Fruit fly (Drosophila melanogaster) whole organism, embryonic: ENCODE measurements around the gene CG11367.

ENCODE experiments used
- Aef1 ChIP-seq: fragments of 200-800 bp; sonication (Bioruptor generic); IDR thresholded peaks from 3 replicates; pipeline ENCODE4 v1.3.6; 2022; ENCODE audit warnings: missing biosample characterization, missing genetic modification characterization
- Atf3 ChIP-seq: fragments of 200-800 bp; sonication (Bioruptor generic); optimal IDR thresholded peaks from 3 replicates; lab custom pipeline; 2016; ENCODE audit warnings: missing biosample characterization, missing genetic modification characterization
- BtbVII ChIP-seq: fragments of 200-800 bp; sonication (Bioruptor generic); optimal IDR thresholded peaks from 3 replicates; lab custom pipeline; 2017; ENCODE audit warnings: missing biosample characterization, mild to moderate bottlenecking, missing genetic modification characterization
- CG10366 ChIP-seq: fragments of 200-800 bp; sonication (Bioruptor generic); IDR thresholded peaks from 2 replicates; pipeline ENCODE4 v1.3.6; 2022; ENCODE audit warnings: missing biosample characterization, missing genetic modification characterization
- CG11247 ChIP-seq: fragments of 200-800 bp; sonication (Bioruptor generic); IDR thresholded peaks from 2 replicates; pipeline ENCODE4 v1.3.6; 2022; ENCODE audit warnings: missing biosample characterization, missing genetic modification characterization
- CG12071 ChIP-seq: fragments of 200-800 bp; sonication (Bioruptor generic); optimal IDR thresholded peaks from 3 replicates; lab custom pipeline; 2018; ENCODE audit warnings: missing biosample characterization, mild to moderate bottlenecking, missing genetic modification characterization
- CG12299 ChIP-seq: fragments of 200-800 bp; sonication (Bioruptor generic); optimal IDR thresholded peaks from 2 replicates; lab custom pipeline; 2018; ENCODE audit warnings: missing biosample characterization, mild to moderate bottlenecking, missing genetic modification characterization
- CG1603 ChIP-seq: fragments of 200-800 bp; sonication (Bioruptor generic); optimal IDR thresholded peaks from 2 replicates; lab custom pipeline; 2019; ENCODE audit warnings: missing biosample characterization, mild to moderate bottlenecking, missing genetic modification characterization, moderate library complexity
- CG16863 ChIP-seq: fragments of 200-800 bp; sonication (Bioruptor generic); optimal IDR thresholded peaks from 3 replicates; lab custom pipeline; 2016; ENCODE audit warnings: missing biosample characterization, missing genetic modification characterization
- CG17359 ChIP-seq: fragments of 200-800 bp; sonication (Bioruptor generic); optimal IDR thresholded peaks from 3 replicates; lab custom pipeline; 2018; ENCODE audit warnings: missing biosample characterization, mild to moderate bottlenecking, missing genetic modification characterization, moderate library complexity
- CG18476 ChIP-seq: fragments of 200-800 bp; sonication (Bioruptor generic); optimal IDR thresholded peaks from 2 replicates; lab custom pipeline; 2016; ENCODE audit warnings: missing biosample characterization, mild to moderate bottlenecking, missing genetic modification characterization
- CG2129 ChIP-seq: fragments of 200-800 bp; sonication (Bioruptor generic); IDR thresholded peaks from 2 replicates; pipeline ENCODE4 v1.3.6; 2022; ENCODE audit warnings: missing biosample characterization, missing genetic modification characterization; ENCODE audit not compliant: partially characterized antibody
- CG33557 ChIP-seq: fragments of 200-800 bp; sonication (Bioruptor generic); optimal IDR thresholded peaks from 2 replicates; lab custom pipeline; 2019; ENCODE audit warnings: missing biosample characterization, mild to moderate bottlenecking, missing genetic modification characterization, moderate library complexity
- CG3995 ChIP-seq: fragments of 200-800 bp; sonication (Bioruptor generic); optimal IDR thresholded peaks from 3 replicates; lab custom pipeline; 2016; ENCODE audit warnings: missing biosample characterization, missing genetic modification characterization
- CG5953 ChIP-seq: fragments of 200-800 bp; sonication (Bioruptor generic); IDR thresholded peaks from 2 replicates; pipeline ENCODE4 v1.3.6; 2022; ENCODE audit warnings: missing biosample characterization, missing genetic modification characterization
- CG6272 ChIP-seq: fragments of 200-800 bp; sonication (Bioruptor generic); IDR thresholded peaks from 2 replicates; pipeline ENCODE4 v1.3.6; 2022; ENCODE audit warnings: missing biosample characterization, missing genetic modification characterization
- CG6813 ChIP-seq: fragments of 200-800 bp; sonication (Bioruptor generic); optimal IDR thresholded peaks from 2 replicates; lab custom pipeline; 2017; ENCODE audit warnings: missing biosample characterization, missing genetic modification characterization, mild to moderate bottlenecking, moderate library complexity, missing genetic modification reagents
- CG7745 ChIP-seq: fragments of 200-800 bp; sonication (Bioruptor generic); optimal IDR thresholded peaks from 2 replicates; lab custom pipeline; 2018; ENCODE audit warnings: missing biosample characterization, mild to moderate bottlenecking, missing genetic modification characterization, moderate library complexity
- CG8924 ChIP-seq: fragments of 200-800 bp; optimal IDR thresholded peaks from 3 replicates; lab custom pipeline; 2019; ENCODE audit warnings: missing biosample characterization, mild to moderate bottlenecking, missing genetic modification characterization, moderate library complexity
- CG9817 ChIP-seq: fragments of 200-800 bp; sonication (Bioruptor generic); optimal IDR thresholded peaks from 2 replicates; lab custom pipeline; 2018; ENCODE audit warnings: missing biosample characterization, mild to moderate bottlenecking, missing genetic modification characterization, moderate library complexity
- Chrac-16 ChIP-seq: fragments of 200-800 bp; sonication (Bioruptor generic); optimal IDR thresholded peaks from 3 replicates; lab custom pipeline; 2016; ENCODE audit warnings: missing biosample characterization, missing genetic modification characterization
- CkIIα-i1 ChIP-seq: fragments of 200-800 bp; sonication (Bioruptor generic); IDR thresholded peaks from 2 replicates; pipeline ENCODE4 v1.3.6; 2022; ENCODE audit warnings: missing biosample characterization, missing genetic modification characterization
- Dfd ChIP-seq, 2 experiments: fragments of >200 bp; optimal IDR thresholded peaks; 2 replicates each; lab custom pipeline; 2017; ENCODE audit warnings: missing biosample characterization in 2 of 2, missing genetic modification characterization in 2 of 2
- ERR ChIP-seq: fragments of 200-800 bp; sonication (Bioruptor generic); optimal IDR thresholded peaks from 2 replicates; lab custom pipeline; 2016; ENCODE audit warnings: missing biosample characterization, missing genetic modification characterization
- Eip74EF ChIP-seq, 2 experiments: fragments of 200-800 bp in 1 of 2; fragments of >200 bp in 1 of 2; sonication (Bioruptor generic) in 1 of 2; optimal IDR thresholded peaks; 2 replicates each; lab custom pipeline; 2017 to 2019; ENCODE audit warnings: missing biosample characterization in 2 of 2, missing genetic modification characterization in 2 of 2, mild to moderate bottlenecking in 1 of 2, moderate library complexity in 1 of 2
- HmgD ChIP-seq: fragments of 200-800 bp; sonication (Bioruptor generic); optimal IDR thresholded peaks from 3 replicates; lab custom pipeline; 2016; ENCODE audit warnings: missing biosample characterization, missing genetic modification characterization
- Hr39 ChIP-seq: fragments of >200 bp; optimal IDR thresholded peaks from 2 replicates; lab custom pipeline; 2017
- Jarid2 ChIP-seq: fragments of 200-800 bp; sonication (Bioruptor generic); optimal IDR thresholded peaks from 3 replicates; lab custom pipeline; 2017; ENCODE audit warnings: mild to moderate bottlenecking, missing biosample characterization, missing genetic modification reagents, missing genetic modification characterization
- Lpt ChIP-seq: fragments of >200 bp; optimal IDR thresholded peaks from 2 replicates; lab custom pipeline; 2018; ENCODE audit warnings: missing biosample characterization, missing genetic modification characterization
- Mes4 ChIP-seq: fragments of 200-800 bp; sonication (Bioruptor generic); optimal IDR thresholded peaks from 2 replicates; lab custom pipeline; 2016; ENCODE audit warnings: missing biosample characterization, missing genetic modification characterization
- YL-1 ChIP-seq: fragments of 200-800 bp; sonication (Bioruptor generic); optimal IDR thresholded peaks from 3 replicates; lab custom pipeline; 2017; ENCODE audit warnings: missing biosample characterization, mild to moderate bottlenecking, missing genetic modification characterization
- abd-A ChIP-seq: fragments of 200-800 bp; sonication (Bioruptor generic); optimal IDR thresholded peaks from 3 replicates; lab custom pipeline; 2019; ENCODE audit warnings: missing biosample characterization, mild to moderate bottlenecking, missing genetic modification characterization, moderate library complexity
- caup ChIP-seq: fragments of 200-800 bp; sonication (Bioruptor generic); optimal IDR thresholded peaks from 3 replicates; lab custom pipeline; 2017; ENCODE audit warnings: missing biosample characterization, mild to moderate bottlenecking, missing genetic modification characterization, moderate library complexity; ENCODE audit not compliant: severe bottlenecking
- eyg ChIP-seq: fragments of 200-800 bp; sonication (Bioruptor generic); optimal IDR thresholded peaks from 3 replicates; lab custom pipeline; 2016; ENCODE audit warnings: missing biosample characterization, missing genetic modification characterization
- fd96Cb ChIP-seq: fragments of 200-800 bp; sonication (Bioruptor generic); optimal IDR thresholded peaks from 2 replicates; lab custom pipeline; 2018; ENCODE audit warnings: missing biosample characterization, mild to moderate bottlenecking, missing genetic modification characterization, moderate library complexity
- ftz-f1 ChIP-seq: fragments of 200-800 bp; sonication (Bioruptor generic); optimal IDR thresholded peaks from 2 replicates; lab custom pipeline; 2016; ENCODE audit warnings: missing biosample characterization, missing genetic modification characterization
- gem ChIP-seq: fragments of 200-800 bp; sonication (Bioruptor generic); optimal IDR thresholded peaks from 2 replicates; lab custom pipeline; 2019; ENCODE audit warnings: missing biosample characterization, mild to moderate bottlenecking, missing genetic modification characterization, moderate library complexity
- lbe ChIP-seq: fragments of 200-800 bp; sonication (Bioruptor generic); optimal IDR thresholded peaks from 2 replicates; lab custom pipeline; 2016; ENCODE audit warnings: missing biosample characterization, mild to moderate bottlenecking, missing genetic modification characterization
- mam ChIP-seq: fragments of 200-800 bp; sonication (Bioruptor generic); optimal IDR thresholded peaks from 3 replicates; lab custom pipeline; 2016; ENCODE audit warnings: missing biosample characterization, missing genetic modification characterization
- nmo ChIP-seq: fragments of 200-800 bp; sonication (Bioruptor generic); optimal IDR thresholded peaks from 2 replicates; lab custom pipeline; 2018; ENCODE audit warnings: missing biosample characterization, mild to moderate bottlenecking, missing genetic modification characterization, moderate library complexity
- odd ChIP-seq: fragments of 200-800 bp; sonication (Bioruptor generic); optimal IDR thresholded peaks from 2 replicates; lab custom pipeline; 2017; ENCODE audit warnings: missing biosample characterization, mild to moderate bottlenecking, missing genetic modification characterization
- peb ChIP-seq: fragments of 200-800 bp; sonication (Bioruptor generic); IDR thresholded peaks from 2 replicates; pipeline ENCODE4 v1.3.6; 2022; ENCODE audit warnings: missing biosample characterization, missing genetic modification characterization
- pnt ChIP-seq: fragments of 200-800 bp; sonication (Bioruptor generic); optimal IDR thresholded peaks from 3 replicates; lab custom pipeline; 2016; ENCODE audit warnings: missing biosample characterization, missing genetic modification characterization
- pros ChIP-seq: fragments of 200-800 bp; sonication (Bioruptor generic); optimal IDR thresholded peaks from 3 replicates; lab custom pipeline; 2019; ENCODE audit warnings: missing biosample characterization, mild to moderate bottlenecking, missing genetic modification characterization, moderate library complexity
- scrt ChIP-seq: fragments of 200-800 bp; sonication (Bioruptor generic); optimal IDR thresholded peaks from 2 replicates; lab custom pipeline; 2018; ENCODE audit warnings: missing biosample characterization, mild to moderate bottlenecking, missing genetic modification characterization, moderate library complexity
- sens ChIP-seq: fragments of 200-800 bp; sonication (Bioruptor generic); peaks from one replicate; lab custom pipeline; 2016; ENCODE audit warnings: missing biosample characterization, missing genetic modification characterization
- toy ChIP-seq: fragments of 200-800 bp; sonication (Bioruptor generic); IDR thresholded peaks from 2 replicates; pipeline ENCODE4 v1.3.6; 2022; ENCODE audit warnings: missing biosample characterization, missing genetic modification characterization
- usp ChIP-seq: fragments of >200 bp; optimal IDR thresholded peaks from 2 replicates; lab custom pipeline; 2017; ENCODE audit warnings: missing biosample characterization, missing genetic modification characterization
- z ChIP-seq: fragments of 200-800 bp; sonication (Bioruptor generic); IDR thresholded peaks from 3 replicates; pipeline ENCODE4 v1.3.6; 2022; ENCODE audit warnings: missing biosample characterization, missing genetic modification characterization

Gene CG11367

dm6 chr3L:22741389-22742120, 13.6 kb downstream of the CG11367 start, which contains the start of gene CG7369 (continued):
- TF ChIP-seq odd (peak; percentile 78), Mes4 (GFP tag; lab: Kevin White, UChicago) (no peak), YL-1 (GFP tag; lab: Kevin White, UChicago) (peak; percentile 74), fd96Cb (tag; lab: Kevin White, UChicago) (peak; percentile 67), CG6272 (GFP tag; lab: Robert Waterston, UW) (peak; percentile 75), sens (GFP tag; lab: Kevin White, UChicago) (peak; percentile 96), CG33557 (GFP tag; lab: Kevin White, UChicago) (peak; percentile 73), peb (peak; percentile 57; the same call in 1 of the 2 replicates), BtbVII (GFP tag; lab: Kevin White, UChicago) (peak; percentile 81), CG5953 (GFP tag; lab: Robert Waterston, UW) (peak; percentile 34; the same call in 1 of the 2 replicates), HmgD (GFP tag; lab: Kevin White, UChicago) (no peak), CG1603 (tag; lab: Kevin White, UChicago) (peak; percentile 30), Jarid2 (peak; percentile 55), usp (no peak), lbe (peak; percentile 92), ERR (peak; percentile 61), scrt (GFP tag; lab: Kevin White, UChicago) (peak; percentile 53), CG8924 (tag; lab: Kevin White, UChicago) (peak; percentile 86), CG7745 (no peak), Chrac-16 (peak; percentile 89), Aef1 (GFP tag; lab: Robert Waterston, UW) (peak; percentile 78), abd-A (tag; lab: Kevin White, UChicago) (no peak), ftz-f1 (GFP tag; lab: Kevin White, UChicago) (peak; percentile 34), nmo (GFP tag; lab: Kevin White, UChicago) (peak; percentile 89), z (GFP tag; lab: Robert Waterston, UW) (no peak), CG12299 (tag; lab: Kevin White, UChicago) (peak; percentile 54), CG10366 (GFP tag; lab: Robert Waterston, UW) (peak; percentile 75), CG6813 (no peak), CG9817 (peak; percentile 86), Hr39 (peak; percentile 58), gem (tag; lab: Kevin White, UChicago) (peak; percentile 85), CkIIα-i1 (GFP tag; lab: Robert Waterston, UW) (peak; percentile 56; the same call in 1 of the 2 replicates), CG3995 (peak; percentile 74), Eip74EF (GFP tag; optimal IDR thresholded peaks at IDR 0.05; lab: Kevin White, UChicago) (peak in 1 of 2 experiments; percentile 31), CG2129 (peak; percentile 76), mam (GFP tag; lab: Kevin White, UChicago) (peak; percentile 87), CG18476 (GFP tag; lab: Kevin White, UChicago) (peak; percentile 79), Atf3 (GFP tag; lab: Kevin White, UChicago) (peak; percentile 72), Lpt (GFP tag; lab: Kevin White, UChicago) (no peak), toy (peak; percentile 51; the same call in 1 of the 2 replicates), caup (peak; percentile 84), pros (no peak), CG17359 (tag; lab: Kevin White, UChicago) (peak; percentile 65), CG16863 (GFP tag; lab: Kevin White, UChicago) (peak; percentile 63), Dfd (GFP tag; optimal IDR thresholded peaks at IDR 0.05; lab: Kevin White, UChicago) (no peak), CG11247 (GFP tag; lab: Robert Waterston, UW) (peak; percentile 59; the same call in 1 of the 2 replicates), pnt (GFP tag; lab: Kevin White, UChicago) (peak; percentile 65), eyg (peak; percentile 36), CG12071 (GFP tag; lab: Kevin White, UChicago) (peak; percentile 64)
